Fruit fly (Drosophila melanogaster) whole organism, embryonic: Measurements from ENCODE around the gene CG10467.
A peak's percentile ranks its signal among the peaks of the same experiment; 100 is the strongest.

ENCODE experiments used
- Asciz ChIP-seq: fragments of 200-800 bp; sonication (Bioruptor generic); optimal IDR thresholded peaks from 2 replicates; lab custom pipeline; 2017; ENCODE audit warnings: missing biosample characterization, mild to moderate bottlenecking, missing genetic modification characterization, missing genetic modification reagents
- CG10431 ChIP-seq: fragments of 200-800 bp; sonication (Bioruptor generic); optimal IDR thresholded peaks from 3 replicates; lab custom pipeline; 2018; ENCODE audit warnings: missing biosample characterization, mild to moderate bottlenecking, missing genetic modification characterization
- CG10654 ChIP-seq: fragments of 200-800 bp; sonication (Bioruptor generic); optimal IDR thresholded peaks from 2 replicates; lab custom pipeline; 2016; ENCODE audit warnings: missing biosample characterization, missing genetic modification characterization
- CG12219 ChIP-seq: fragments of 200-800 bp; sonication (Bioruptor generic); optimal IDR thresholded peaks from 3 replicates; lab custom pipeline; 2018; ENCODE audit warnings: missing biosample characterization, mild to moderate bottlenecking, missing genetic modification characterization
- CG12744 ChIP-seq: fragments of 200-800 bp; sonication (Bioruptor generic); optimal IDR thresholded peaks from 2 replicates; lab custom pipeline; 2016; ENCODE audit warnings: missing biosample characterization, missing genetic modification characterization
- CG13123 ChIP-seq: fragments of 200-800 bp; sonication (Bioruptor generic); optimal IDR thresholded peaks from 2 replicates; lab custom pipeline; 2016; ENCODE audit warnings: missing biosample characterization, missing genetic modification characterization
- CG13296 ChIP-seq: fragments of 200-800 bp; sonication (Bioruptor generic); optimal IDR thresholded peaks from 3 replicates; lab custom pipeline; 2018; ENCODE audit warnings: missing biosample characterization, mild to moderate bottlenecking, missing genetic modification characterization
- CG14965 ChIP-seq: fragments of 200-800 bp; sonication (Bioruptor generic); optimal IDR thresholded peaks from 2 replicates; lab custom pipeline; 2016; ENCODE audit warnings: missing biosample characterization, missing genetic modification characterization, borderline replicate concordance
- CG18764 ChIP-seq: fragments of 200-800 bp; sonication (Bioruptor generic); optimal IDR thresholded peaks from 3 replicates; lab custom pipeline; 2016; ENCODE audit warnings: missing biosample characterization, missing genetic modification characterization
- CG2120 ChIP-seq: fragments of 200-800 bp; sonication (Bioruptor generic); optimal IDR thresholded peaks from 3 replicates; lab custom pipeline; 2016; ENCODE audit warnings: missing biosample characterization, missing genetic modification characterization
- CG2129 ChIP-seq: fragments of 200-800 bp; sonication (Bioruptor generic); IDR thresholded peaks from 2 replicates; pipeline ENCODE4 v1.3.6; 2022; ENCODE audit warnings: missing biosample characterization, missing genetic modification characterization; ENCODE audit not compliant: partially characterized antibody
- CG2202 ChIP-seq: fragments of 200-800 bp; sonication (Bioruptor generic); optimal IDR thresholded peaks from 2 replicates; lab custom pipeline; 2018; ENCODE audit warnings: missing biosample characterization, mild to moderate bottlenecking, missing genetic modification characterization
- CG3281 ChIP-seq: fragments of 200-800 bp; sonication (Bioruptor generic); optimal IDR thresholded peaks from 3 replicates; lab custom pipeline; 2017; ENCODE audit warnings: missing biosample characterization, mild to moderate bottlenecking, missing genetic modification characterization
- CG33213 ChIP-seq: fragments of 200-800 bp; sonication (Bioruptor generic); optimal IDR thresholded peaks from 3 replicates; lab custom pipeline; 2016; ENCODE audit warnings: missing biosample characterization, missing genetic modification characterization
- CG42726 ChIP-seq: fragments of 200-800 bp; sonication (Bioruptor generic); IDR thresholded peaks from 2 replicates; pipeline ENCODE4 v1.3.6; 2022; ENCODE audit warnings: missing biosample characterization, missing genetic modification characterization; ENCODE audit not compliant: partially characterized antibody
- CG5245 ChIP-seq: fragments of 200-800 bp; sonication (Bioruptor generic); optimal IDR thresholded peaks from 3 replicates; lab custom pipeline; 2016; ENCODE audit warnings: missing biosample characterization, missing genetic modification characterization
- CG8388 ChIP-seq: fragments of 200-800 bp; sonication (Bioruptor generic); optimal IDR thresholded peaks from 2 replicates; lab custom pipeline; 2019; ENCODE audit warnings: missing biosample characterization, mild to moderate bottlenecking, missing genetic modification characterization, moderate library complexity
- CG8478 ChIP-seq: fragments of >200 bp; optimal IDR thresholded peaks from 2 replicates; lab custom pipeline; 2018
- CG9876 ChIP-seq: fragments of 200-800 bp; sonication (Bioruptor generic); optimal IDR thresholded peaks from 2 replicates; lab custom pipeline; 2016; ENCODE audit warnings: missing biosample characterization, missing genetic modification characterization
- Chrac-16 ChIP-seq: fragments of 200-800 bp; sonication (Bioruptor generic); optimal IDR thresholded peaks from 3 replicates; lab custom pipeline; 2016; ENCODE audit warnings: missing biosample characterization, missing genetic modification characterization
- ERR ChIP-seq: fragments of 200-800 bp; sonication (Bioruptor generic); optimal IDR thresholded peaks from 2 replicates; lab custom pipeline; 2016; ENCODE audit warnings: missing biosample characterization, missing genetic modification characterization
- HLH3B ChIP-seq: fragments of 200-800 bp; sonication (Bioruptor generic); IDR thresholded peaks from 2 replicates; pipeline ENCODE4 v1.3.6; 2022; ENCODE audit warnings: missing biosample characterization, missing genetic modification characterization
- NFAT ChIP-seq: fragments of 200-800 bp; sonication (Bioruptor generic); IDR thresholded peaks from 2 replicates; pipeline ENCODE4 v1.3.6; 2022; ENCODE audit warnings: missing biosample characterization, missing genetic modification characterization
- Opbp ChIP-seq: fragments of 200-800 bp; sonication (Bioruptor generic); IDR thresholded peaks from 3 replicates; pipeline ENCODE4 v1.3.6; 2022; ENCODE audit warnings: missing biosample characterization, missing genetic modification characterization; ENCODE audit not compliant: partially characterized antibody
- PHDP ChIP-seq: fragments of 200-800 bp; sonication (Bioruptor generic); optimal IDR thresholded peaks from 3 replicates; lab custom pipeline; 2018; ENCODE audit warnings: missing biosample characterization, mild to moderate bottlenecking, missing genetic modification characterization, moderate library complexity
- Poxn ChIP-seq: fragments of 200-800 bp; sonication (Bioruptor generic); IDR thresholded peaks from 2 replicates; pipeline ENCODE4 v1.3.6; 2022; ENCODE audit warnings: missing biosample characterization, missing genetic modification characterization
- Ravus ChIP-seq: fragments of 200-800 bp; sonication (Bioruptor generic); IDR thresholded peaks from 2 replicates; pipeline ENCODE4 v1.3.6; 2022; ENCODE audit warnings: missing biosample characterization, missing genetic modification characterization
- Sry-β ChIP-seq: fragments of 200-800 bp; sonication (Bioruptor generic); optimal IDR thresholded peaks from 2 replicates; lab custom pipeline; 2018; ENCODE audit warnings: missing biosample characterization, mild to moderate bottlenecking, missing genetic modification characterization, moderate library complexity
- Xrp1 ChIP-seq: fragments of 200-800 bp; sonication (Bioruptor generic); IDR thresholded peaks from 2 replicates; pipeline ENCODE4 v1.3.6; 2022; ENCODE audit warnings: missing biosample characterization, missing genetic modification characterization
- al ChIP-seq: fragments of 200-800 bp; sonication (Bioruptor generic); IDR thresholded peaks from 2 replicates; pipeline ENCODE4 v1.3.6; 2022; ENCODE audit warnings: missing biosample characterization, missing genetic modification characterization
- az2 ChIP-seq: fragments of 200-800 bp; sonication (Bioruptor generic); optimal IDR thresholded peaks from 3 replicates; lab custom pipeline; 2016; ENCODE audit warnings: missing biosample characterization, missing genetic modification characterization
- ci ChIP-seq: fragments of 200-800 bp; sonication (Bioruptor generic); IDR thresholded peaks from 3 replicates; pipeline ENCODE4 v1.3.6; 2022; ENCODE audit warnings: missing biosample characterization, missing genetic modification characterization
- da ChIP-seq: fragments of 200-800 bp; sonication (Bioruptor generic); optimal IDR thresholded peaks from 2 replicates; lab custom pipeline; 2016; ENCODE audit warnings: missing biosample characterization, missing genetic modification characterization
- dati ChIP-seq: fragments of 200-800 bp; sonication (Bioruptor generic); IDR thresholded peaks from 2 replicates; pipeline ENCODE4 v1.3.6; 2022; ENCODE audit warnings: missing biosample characterization, missing genetic modification characterization
- ewg ChIP-seq: fragments of 200-800 bp; sonication (Bioruptor generic); optimal IDR thresholded peaks from 3 replicates; lab custom pipeline; 2017; ENCODE audit warnings: mild to moderate bottlenecking, missing biosample characterization, missing genetic modification reagents, missing genetic modification characterization
- fd64A ChIP-seq: fragments of 200-800 bp; sonication (Bioruptor generic); optimal IDR thresholded peaks from 3 replicates; lab custom pipeline; 2018; ENCODE audit warnings: missing biosample characterization, mild to moderate bottlenecking, missing genetic modification characterization
- gcm ChIP-seq: fragments of 200-800 bp; sonication (Bioruptor generic); optimal IDR thresholded peaks from 2 replicates; lab custom pipeline; 2019; ENCODE audit warnings: missing biosample characterization, mild to moderate bottlenecking, missing genetic modification characterization, moderate library complexity
- grau ChIP-seq: fragments of 200-800 bp; optimal IDR thresholded peaks from 3 replicates; lab custom pipeline; 2019; ENCODE audit warnings: missing biosample characterization, mild to moderate bottlenecking, missing genetic modification characterization, moderate library complexity
- grn ChIP-seq: fragments of 200-800 bp; sonication (Bioruptor generic); optimal IDR thresholded peaks from 3 replicates; lab custom pipeline; 2017; ENCODE audit warnings: missing biosample characterization, missing genetic modification characterization
- gsb-n ChIP-seq: fragments of 200-800 bp; sonication (Bioruptor generic); optimal IDR thresholded peaks from 3 replicates; lab custom pipeline; 2018; ENCODE audit warnings: missing biosample characterization, mild to moderate bottlenecking, missing genetic modification characterization
- h ChIP-seq: fragments of >200 bp; optimal IDR thresholded peaks from 2 replicates; lab custom pipeline; 2017
- lmd ChIP-seq: fragments of 200-800 bp; sonication (Bioruptor generic); IDR thresholded peaks from 2 replicates; pipeline ENCODE4 v1.3.6; 2022; ENCODE audit warnings: missing biosample characterization, missing genetic modification characterization
- nerfin-1 ChIP-seq: fragments of 200-800 bp; sonication (Bioruptor generic); optimal IDR thresholded peaks from 3 replicates; lab custom pipeline; 2019; ENCODE audit warnings: missing biosample characterization, mild to moderate bottlenecking, missing genetic modification characterization, moderate library complexity
- prd ChIP-seq, 3 experiments: fragments of >200 bp in 2 of 3; fragments of 200-800 bp in 1 of 3; sonication (Bioruptor generic) in 1 of 3; optimal IDR thresholded peaks in 2 of 3; IDR thresholded peaks in 1 of 3; 2 replicates in 2 of 3; 3 replicates in 1 of 3; pipeline versions ENCODE4 v1.3.6 to Lab custom; 2017 to 2022; ENCODE audit warnings: missing biosample characterization in 1 of 3, missing genetic modification characterization in 1 of 3
- sens-2 ChIP-seq: fragments of 200-800 bp; sonication (Bioruptor generic); IDR thresholded peaks from 2 replicates; pipeline ENCODE4 v1.3.6; 2022; ENCODE audit warnings: missing biosample characterization, missing genetic modification characterization
- sima ChIP-seq: fragments of 200-800 bp; sonication (Bioruptor generic); optimal IDR thresholded peaks from 2 replicates; lab custom pipeline; 2016; ENCODE audit warnings: missing biosample characterization, missing genetic modification characterization
- sisA ChIP-seq: fragments of 200-800 bp; sonication (Bioruptor generic); IDR thresholded peaks from 2 replicates; pipeline ENCODE4 v1.3.6; 2022; ENCODE audit warnings: missing biosample characterization, missing genetic modification characterization
- usp ChIP-seq: fragments of >200 bp; optimal IDR thresholded peaks from 2 replicates; lab custom pipeline; 2017; ENCODE audit warnings: missing biosample characterization, missing genetic modification characterization
- vnd ChIP-seq: fragments of 200-800 bp; sonication (Bioruptor generic); IDR thresholded peaks from 3 replicates; pipeline ENCODE4 v1.3.6; 2022; ENCODE audit warnings: missing biosample characterization, missing genetic modification characterization; ENCODE audit not compliant: partially characterized antibody
- wek ChIP-seq: fragments of 200-800 bp; sonication (Bioruptor generic); optimal IDR thresholded peaks from 3 replicates; lab custom pipeline; 2018; ENCODE audit warnings: missing biosample characterization, mild to moderate bottlenecking, missing genetic modification characterization, moderate library complexity

CG10467 gene

dm6 chr3L:6071454-6072189 is 22.9 kb downstream of the CG10467 start, which contains the start of gene CG6602 (continued):
- TF ChIP-seq CG33213 (GFP tag; lab: Kevin White, UChicago) (peak; percentile 64), CG12219 (peak; percentile 25), NFAT (GFP tag; lab: Robert Waterston, UW) (peak; percentile 87), Chrac-16 (GFP tag; lab: Kevin White, UChicago) (no peak), CG14965 (GFP tag; lab: Kevin White, UChicago) (no peak), az2 (peak; percentile 45), lmd (no peak; the same call in 1 of the 2 replicates), grn (GFP tag; lab: Kevin White, UChicago) (peak; percentile 37), CG5245 (peak; percentile 43), Ravus (GFP tag; lab: Robert Waterston, UW) (peak; percentile 18; the same call in 1 of the 2 replicates), fd64A (GFP tag; lab: Kevin White, UChicago) (no peak), gcm (GFP tag; lab: Kevin White, UChicago) (no peak), dati (GFP tag; lab: Robert Waterston, UW) (peak; percentile 71), CG12744 (peak; percentile 5), ewg (GFP tag; lab: Kevin White, UChicago) (peak; percentile 55), CG3281 (peak; percentile 83), da (GFP tag; lab: Kevin White, UChicago) (no peak), ERR (GFP tag; lab: Kevin White, UChicago) (no peak), sima (GFP tag; lab: Kevin White, UChicago) (no peak), usp (no peak), wek (GFP tag; lab: Kevin White, UChicago) (peak; percentile 6), CG2120 (peak; percentile 6), h (lab: Kevin White, UChicago) (no peak), sisA (GFP tag; lab: Robert Waterston, UW) (peak; percentile 56; the same call in 1 of the 2 replicates), CG10654 (GFP tag; lab: Kevin White, UChicago) (peak; percentile 83), CG13123 (GFP tag; lab: Kevin White, UChicago) (peak; percentile 12), Sry-β (GFP tag; lab: Kevin White, UChicago) (peak; percentile 35), CG13296 (GFP tag; lab: Kevin White, UChicago) (peak; percentile 81), Xrp1 (no peak), CG9876 (peak; percentile 78), CG2202 (peak; percentile 23), Asciz (GFP tag; lab: Kevin White, UChicago) (peak; percentile 80), grau (tag; lab: Kevin White, UChicago) (peak; percentile 48), CG8388 (GFP tag; lab: Kevin White, UChicago) (peak; percentile 32), HLH3B (GFP tag; lab: Robert Waterston, UW) (peak; percentile 79), nerfin-1 (tag; lab: Kevin White, UChicago) (no peak), gsb-n (peak; percentile 38), al (GFP tag; lab: Robert Waterston, UW) (peak; percentile 68), Opbp (GFP tag; lab: Robert Waterston, UW) (no peak), ci (GFP tag; lab: Robert Waterston, UW) (peak; percentile 94), vnd (no peak), Poxn (GFP tag; lab: Robert Waterston, UW) (no peak), CG42726 (peak; percentile 7; the same call in 1 of the 2 replicates), CG2129 (no peak), prd (optimal IDR thresholded peaks at IDR 0.05; lab: Kevin White, UChicago) (no peak), prd (GFP tag; IDR thresholded peaks at IDR 0.05; lab: Robert Waterston, UW) (peak; percentile 42; the same call in 2 of the 3 replicates), sens-2 (GFP tag; lab: Robert Waterston, UW) (peak; percentile 67; the same call in 1 of the 2 replicates), CG8478 (lab: Kevin White, UChicago) (no peak), CG10431 (no peak), CG18764 (GFP tag; lab: Kevin White, UChicago) (peak; percentile 71), PHDP (peak; percentile 60)
